Fruit fly (Drosophila melanogaster) whole organism, embryonic: Measurements from ENCODE around the gene CG17571.

Experiments used
- Abd-B ChIP-seq: fragments of 200-800 bp; sonication (Bioruptor generic); optimal IDR thresholded peaks from 2 replicates; lab custom pipeline; 2018; ENCODE audit warnings: missing biosample characterization, mild to moderate bottlenecking, missing genetic modification characterization, moderate library complexity
- B-H2 ChIP-seq: fragments of 200-800 bp; sonication (Bioruptor generic); optimal IDR thresholded peaks from 2 replicates; lab custom pipeline; 2018; ENCODE audit warnings: missing biosample characterization, mild to moderate bottlenecking, missing genetic modification characterization
- CG11085 ChIP-seq: fragments of 200-800 bp; sonication (Bioruptor generic); IDR thresholded peaks from 2 replicates; pipeline ENCODE4 v1.3.6; 2022; ENCODE audit warnings: missing biosample characterization, missing genetic modification characterization
- CG11398 ChIP-seq: fragments of 200-800 bp; sonication (Bioruptor generic); optimal IDR thresholded peaks from 2 replicates; lab custom pipeline; 2016; ENCODE audit warnings: missing biosample characterization, missing genetic modification characterization
- CG12299 ChIP-seq: fragments of 200-800 bp; sonication (Bioruptor generic); optimal IDR thresholded peaks from 2 replicates; lab custom pipeline; 2018; ENCODE audit warnings: missing biosample characterization, mild to moderate bottlenecking, missing genetic modification characterization
- CG13123 ChIP-seq: fragments of 200-800 bp; sonication (Bioruptor generic); optimal IDR thresholded peaks from 2 replicates; lab custom pipeline; 2016; ENCODE audit warnings: missing biosample characterization, missing genetic modification characterization
- CG13296 ChIP-seq: fragments of 200-800 bp; sonication (Bioruptor generic); optimal IDR thresholded peaks from 3 replicates; lab custom pipeline; 2018; ENCODE audit warnings: missing biosample characterization, mild to moderate bottlenecking, missing genetic modification characterization
- CG13775 ChIP-seq: fragments of 200-800 bp; sonication (Bioruptor generic); optimal IDR thresholded peaks from 3 replicates; lab custom pipeline; 2017; ENCODE audit warnings: missing biosample characterization, mild to moderate bottlenecking, missing genetic modification characterization
- CG16779 ChIP-seq: fragments of 200-800 bp; sonication (Bioruptor generic); IDR thresholded peaks from 2 replicates; pipeline ENCODE4 v1.3.6; 2022; ENCODE audit warnings: missing biosample characterization, missing genetic modification characterization
- CG30431 ChIP-seq: fragments of 200-800 bp; sonication (Bioruptor generic); optimal IDR thresholded peaks from 2 replicates; lab custom pipeline; 2017; ENCODE audit warnings: missing biosample characterization, missing genetic modification characterization
- CG31224 ChIP-seq: fragments of 200-800 bp; sonication (Bioruptor generic); IDR thresholded peaks from 2 replicates; pipeline ENCODE4 v1.3.6; 2022; ENCODE audit warnings: missing biosample characterization, missing genetic modification characterization
- CG32767 ChIP-seq: fragments of 200-800 bp; sonication (Bioruptor generic); IDR thresholded peaks from 2 replicates; pipeline ENCODE4 v1.3.6; 2022; ENCODE audit warnings: missing biosample characterization, missing genetic modification characterization
- CG33213 ChIP-seq: fragments of 200-800 bp; sonication (Bioruptor generic); optimal IDR thresholded peaks from 3 replicates; lab custom pipeline; 2016; ENCODE audit warnings: missing biosample characterization, missing genetic modification characterization
- CG34224 ChIP-seq: fragments of 200-800 bp; sonication (Bioruptor generic); IDR thresholded peaks from 3 replicates; pipeline ENCODE4 v1.3.6; 2022; ENCODE audit warnings: missing biosample characterization, missing genetic modification characterization; ENCODE audit not compliant: partially characterized antibody
- CG34376 ChIP-seq: fragments of 200-800 bp; sonication (Bioruptor generic); optimal IDR thresholded peaks from 2 replicates; lab custom pipeline; 2018; ENCODE audit warnings: missing biosample characterization, mild to moderate bottlenecking, missing genetic modification characterization
- CG4617 ChIP-seq: fragments of 200-800 bp; sonication (Bioruptor generic); optimal IDR thresholded peaks from 3 replicates; lab custom pipeline; 2016; ENCODE audit warnings: missing biosample characterization, missing genetic modification characterization, borderline replicate concordance
- CG5180 ChIP-seq: fragments of 200-800 bp; sonication (Bioruptor generic); optimal IDR thresholded peaks from 3 replicates; lab custom pipeline; 2017; ENCODE audit warnings: missing biosample characterization, missing genetic modification characterization, mild to moderate bottlenecking, moderate library complexity, missing genetic modification reagents
- CG6254 ChIP-seq: fragments of 200-800 bp; sonication (Bioruptor generic); optimal IDR thresholded peaks from 3 replicates; lab custom pipeline; 2017; ENCODE audit warnings: mild to moderate bottlenecking, missing biosample characterization, missing genetic modification reagents, missing genetic modification characterization
- CG6654 ChIP-seq: fragments of 200-800 bp; sonication (Bioruptor generic); optimal IDR thresholded peaks from 2 replicates; lab custom pipeline; 2017; ENCODE audit warnings: missing biosample characterization, mild to moderate bottlenecking, missing genetic modification characterization
- CG7786 ChIP-seq: fragments of 200-800 bp; sonication (Bioruptor generic); optimal IDR thresholded peaks from 2 replicates; lab custom pipeline; 2016; ENCODE audit warnings: missing biosample characterization, missing genetic modification characterization
- CG7839 ChIP-seq: fragments of 200-800 bp; sonication (Bioruptor generic); optimal IDR thresholded peaks from 3 replicates; lab custom pipeline; 2018; ENCODE audit warnings: missing biosample characterization, mild to moderate bottlenecking, missing genetic modification characterization, moderate library complexity
- CG9609 ChIP-seq: fragments of 200-800 bp; sonication (Bioruptor generic); optimal IDR thresholded peaks from 3 replicates; lab custom pipeline; 2016; ENCODE audit warnings: missing biosample characterization, missing genetic modification characterization
- CG9817 ChIP-seq: fragments of 200-800 bp; sonication (Bioruptor generic); optimal IDR thresholded peaks from 2 replicates; lab custom pipeline; 2018; ENCODE audit warnings: missing biosample characterization, mild to moderate bottlenecking, missing genetic modification characterization, moderate library complexity
- D19A ChIP-seq: fragments of 200-800 bp; optimal IDR thresholded peaks from 3 replicates; lab custom pipeline; 2019; ENCODE audit warnings: missing biosample characterization, mild to moderate bottlenecking, missing genetic modification characterization, moderate library complexity
- Deaf1 ChIP-seq: fragments of 200-800 bp; optimal IDR thresholded peaks from 3 replicates; lab custom pipeline; 2019; ENCODE audit warnings: missing biosample characterization, mild to moderate bottlenecking, missing genetic modification characterization, moderate library complexity
- Ets97D ChIP-seq: fragments of 200-800 bp; sonication (Bioruptor generic); optimal IDR thresholded peaks from 3 replicates; lab custom pipeline; 2016; ENCODE audit warnings: missing biosample characterization, missing genetic modification characterization
- Fer2 ChIP-seq: fragments of 200-800 bp; sonication (Bioruptor generic); optimal IDR thresholded peaks from 2 replicates; lab custom pipeline; 2018; ENCODE audit warnings: missing biosample characterization, mild to moderate bottlenecking, missing genetic modification characterization, moderate library complexity
- Jarid2 ChIP-seq: fragments of 200-800 bp; sonication (Bioruptor generic); optimal IDR thresholded peaks from 3 replicates; lab custom pipeline; 2017; ENCODE audit warnings: mild to moderate bottlenecking, missing biosample characterization, missing genetic modification reagents, missing genetic modification characterization
- Lpt ChIP-seq: fragments of >200 bp; optimal IDR thresholded peaks from 2 replicates; lab custom pipeline; 2018; ENCODE audit warnings: missing biosample characterization, missing genetic modification characterization
- MBD-R2 ChIP-seq: fragments of 200-800 bp; sonication (Bioruptor generic); IDR thresholded peaks from 2 replicates; pipeline ENCODE4 v1.3.6; 2022; ENCODE audit warnings: missing biosample characterization, missing genetic modification characterization
- Mrtf ChIP-seq: fragments of 200-800 bp; sonication (Bioruptor generic); IDR thresholded peaks from 3 replicates; pipeline ENCODE4 v1.3.6; 2022; ENCODE audit warnings: missing biosample characterization, missing genetic modification characterization
- Pdp1 ChIP-seq, 2 experiments: fragments of 200-800 bp; sonication (Bioruptor generic); optimal IDR thresholded peaks; 3 replicates each; lab custom pipeline; 2016; ENCODE audit warnings: missing biosample characterization in 2 of 2, missing genetic modification characterization in 2 of 2, mild to moderate bottlenecking in 1 of 2, moderate library complexity in 1 of 2
- TFAM ChIP-seq: fragments of 200-800 bp; sonication (Bioruptor generic); optimal IDR thresholded peaks from 2 replicates; lab custom pipeline; 2017; ENCODE audit warnings: missing biosample characterization, missing genetic modification characterization, inconsistent platforms
- bigmax ChIP-seq: fragments of 200-800 bp; sonication (Bioruptor generic); optimal IDR thresholded peaks from 2 replicates; lab custom pipeline; 2018; ENCODE audit warnings: missing biosample characterization, mild to moderate bottlenecking, missing genetic modification characterization
- br ChIP-seq: fragments of >200 bp; optimal IDR thresholded peaks from 2 replicates; lab custom pipeline; 2017
- cas ChIP-seq: fragments of 200-800 bp; sonication (Bioruptor generic); IDR thresholded peaks from 2 replicates; pipeline ENCODE4 v1.3.6; 2022; ENCODE audit warnings: missing biosample characterization, missing genetic modification characterization
- chinmo ChIP-seq: fragments of 200-800 bp; sonication (Bioruptor generic); IDR thresholded peaks from 4 replicates; pipeline ENCODE4 v1.3.6; 2022; ENCODE audit warnings: missing biosample characterization, missing genetic modification characterization; ENCODE audit not compliant: partially characterized antibody
- chm ChIP-seq: fragments of 200-800 bp; sonication (Bioruptor generic); IDR thresholded peaks from 2 replicates; pipeline ENCODE4 v1.3.6; 2022; ENCODE audit warnings: missing biosample characterization, missing genetic modification characterization
- dm ChIP-seq: fragments of 200-800 bp; sonication (Bioruptor generic); optimal IDR thresholded peaks from 3 replicates; lab custom pipeline; 2016; ENCODE audit warnings: missing biosample characterization, missing genetic modification characterization
- emc ChIP-seq: fragments of 200-800 bp; sonication (Bioruptor generic); optimal IDR thresholded peaks from 2 replicates; lab custom pipeline; 2016; ENCODE audit warnings: missing biosample characterization, missing genetic modification characterization
- exex ChIP-seq: fragments of 200-800 bp; sonication (Bioruptor generic); optimal IDR thresholded peaks from 4 replicates; lab custom pipeline; 2018; ENCODE audit warnings: missing biosample characterization, mild to moderate bottlenecking, missing genetic modification characterization, moderate library complexity
- lab ChIP-seq: fragments of 200-800 bp; sonication (Bioruptor generic); optimal IDR thresholded peaks from 3 replicates; lab custom pipeline; 2017; ENCODE audit warnings: missing biosample characterization, missing genetic modification characterization, mild to moderate bottlenecking, moderate library complexity, missing genetic modification reagents
- lilli ChIP-seq: fragments of 200-800 bp; sonication (Bioruptor generic); optimal IDR thresholded peaks from 3 replicates; lab custom pipeline; 2016; ENCODE audit warnings: missing biosample characterization, missing genetic modification characterization
- oc ChIP-seq: fragments of 200-800 bp; sonication (Bioruptor generic); optimal IDR thresholded peaks from 2 replicates; lab custom pipeline; 2018; ENCODE audit warnings: missing biosample characterization, mild to moderate bottlenecking, missing genetic modification characterization, moderate library complexity
- pb ChIP-seq: fragments of 200-800 bp; sonication (Bioruptor generic); optimal IDR thresholded peaks from 3 replicates; lab custom pipeline; 2016; ENCODE audit warnings: missing biosample characterization, missing genetic modification characterization
- peb ChIP-seq: fragments of 200-800 bp; sonication (Bioruptor generic); IDR thresholded peaks from 2 replicates; pipeline ENCODE4 v1.3.6; 2022; ENCODE audit warnings: missing biosample characterization, missing genetic modification characterization
- sens ChIP-seq: fragments of 200-800 bp; sonication (Bioruptor generic); peaks from one replicate; lab custom pipeline; 2016; ENCODE audit warnings: missing biosample characterization, missing genetic modification characterization
- sim ChIP-seq: fragments of 200-800 bp; sonication (Bioruptor generic); IDR thresholded peaks from 2 replicates; pipeline ENCODE4 v1.3.6; 2022; ENCODE audit warnings: missing biosample characterization, missing genetic modification characterization
- sqz ChIP-seq: fragments of 200-800 bp; sonication (Bioruptor generic); optimal IDR thresholded peaks from 3 replicates; lab custom pipeline; 2018; ENCODE audit warnings: missing biosample characterization, mild to moderate bottlenecking, missing genetic modification characterization
- ttk ChIP-seq: fragments of 200-800 bp; sonication (Bioruptor generic); IDR thresholded peaks from 2 replicates; pipeline ENCODE4 v2.1.2; 2022; ENCODE audit warnings: missing biosample characterization, missing genetic modification characterization
- wor ChIP-seq: fragments of 200-800 bp; sonication (Bioruptor generic); IDR thresholded peaks from 2 replicates; pipeline ENCODE4 v1.3.6; 2022; ENCODE audit warnings: missing biosample characterization, missing genetic modification characterization
- zf30C ChIP-seq: fragments of 200-800 bp; sonication (Bioruptor generic); optimal IDR thresholded peaks from 3 replicates; lab custom pipeline; 2018; ENCODE audit warnings: missing biosample characterization, mild to moderate bottlenecking, missing genetic modification characterization

Gene CG17571

DNA sequence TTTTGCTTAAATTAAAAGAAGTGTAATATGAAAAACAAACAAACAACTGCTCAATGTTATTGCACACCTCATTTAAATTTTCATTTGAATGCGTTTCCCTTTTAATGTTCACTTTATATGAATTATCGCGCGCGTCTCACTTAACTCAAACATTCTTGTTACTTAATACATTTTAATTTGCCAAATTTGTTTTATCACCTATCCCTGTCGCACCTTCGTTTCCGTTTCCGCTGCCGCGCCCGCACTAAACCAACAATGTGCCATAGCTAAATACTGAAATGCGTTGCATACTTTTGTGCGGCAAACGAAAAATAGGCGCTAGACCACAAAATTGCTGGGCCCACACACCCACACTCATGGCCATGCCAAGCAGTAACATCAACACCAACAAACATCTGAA is 30.2 kb upstream of the CG17571 start (continued):
- TF ChIP-seq Fer2 (tag; lab: Kevin White, UChicago), result peak; percentile 53
- TF ChIP-seq chm (GFP tag; lab: Robert Waterston, UW), result peak; percentile 88
- TF ChIP-seq CG33213, result no peak
- TF ChIP-seq CG32767, result 0 out of 2 replicates have a peak, but pooled peaks have one; percentile 24
- no peak for TF ChIP-seq Deaf1 (tag; lab: Kevin White, UChicago)
- peak; percentile 76 for TF ChIP-seq lab
- TF ChIP-seq MBD-R2 (GFP tag; lab: Robert Waterston, UW), result no peak
- TF ChIP-seq CG34224 (GFP tag; lab: Robert Waterston, UW), result no peak
- TF ChIP-seq D19A, result no peak
- TF ChIP-seq Lpt, result no peak
- peak; percentile 37 for TF ChIP-seq CG9609 (GFP tag; lab: Kevin White, UChicago)
- peak; percentile 59 for TF ChIP-seq oc (tag; lab: Kevin White, UChicago)
- peak; percentile 95 for TF ChIP-seq sens
- no peak for TF ChIP-seq CG7839 (tag; lab: Kevin White, UChicago)
- peak; percentile 48; the same call in 1 of the 2 replicates for TF ChIP-seq CG11085 (GFP tag; lab: Robert Waterston, UW)
- TF ChIP-seq CG31224 (GFP tag; lab: Robert Waterston, UW), result 0 out of 2 replicates have a peak, but pooled peaks have one; percentile 18
- TF ChIP-seq B-H2, result peak; percentile 55
- TF ChIP-seq CG6254 (GFP tag; lab: Kevin White, UChicago), result peak; percentile 67
- TF ChIP-seq pb (GFP tag; lab: Kevin White, UChicago), result no peak
- TF ChIP-seq sim (GFP tag; lab: Robert Waterston, UW), result peak; percentile 74
- TF ChIP-seq Pdp1 (GFP tag; optimal IDR thresholded peaks at IDR 0.05; lab: Kevin White, UChicago), result peak in 1 of 2 experiments; percentile 29
- TF ChIP-seq chinmo, result no peak
- peak; percentile 33 for TF ChIP-seq Jarid2 (GFP tag; lab: Kevin White, UChicago)
- peak; percentile 55 for TF ChIP-seq CG34376 (GFP tag; lab: Kevin White, UChicago)
- no peak for TF ChIP-seq Mrtf (GFP tag; lab: Robert Waterston, UW)
- peak; percentile 54 for TF ChIP-seq dm (GFP tag; lab: Kevin White, UChicago)
- TF ChIP-seq emc (GFP tag; lab: Kevin White, UChicago), result no peak
- TF ChIP-seq zf30C (GFP tag; lab: Kevin White, UChicago), result no peak
- TF ChIP-seq CG4617, result no peak
- TF ChIP-seq sqz (GFP tag; lab: Kevin White, UChicago), result peak; percentile 63
- TF ChIP-seq cas (GFP tag; lab: Robert Waterston, UW), result no peak
- TF ChIP-seq wor (GFP tag; lab: Robert Waterston, UW), result no peak
- TF ChIP-seq CG16779, result no peak
- no peak for TF ChIP-seq lilli (GFP tag; lab: Kevin White, UChicago)
- peak; percentile 52 for TF ChIP-seq CG6654 (GFP tag; lab: Kevin White, UChicago)
- no peak for TF ChIP-seq exex (tag; lab: Kevin White, UChicago)
- no peak for TF ChIP-seq CG7786
- TF ChIP-seq CG13123, result peak; percentile 38
- no peak for TF ChIP-seq peb (GFP tag; lab: Robert Waterston, UW)
- TF ChIP-seq CG13775, result peak; percentile 72
- TF ChIP-seq CG12299 (tag; lab: Kevin White, UChicago), result peak; percentile 46
- TF ChIP-seq bigmax, result no peak
- no peak for TF ChIP-seq Ets97D (GFP tag; lab: Kevin White, UChicago)
- TF ChIP-seq br (lab: Kevin White, UChicago), result no peak
- peak; percentile 72 for TF ChIP-seq CG9817 (tag; lab: Kevin White, UChicago)
- TF ChIP-seq CG5180 (GFP tag; lab: Kevin White, UChicago), result peak; percentile 25
- TF ChIP-seq CG13296 (GFP tag; lab: Kevin White, UChicago), result peak; percentile 49
- no peak for TF ChIP-seq Abd-B (GFP tag; lab: Kevin White, UChicago)
- TF ChIP-seq TFAM (GFP tag; lab: Kevin White, UChicago), result no peak
- peak; percentile 65 for TF ChIP-seq CG30431 (GFP tag; lab: Kevin White, UChicago)
- no peak for TF ChIP-seq ttk (GFP tag; lab: Robert Waterston, UW)
- TF ChIP-seq CG11398 (GFP tag; lab: Kevin White, UChicago), result peak; percentile 4
